Worm (Caenorhabditis elegans) whole organism, mixed stage, embryonic: ENCODE measurements around the gene srh-72.

Experiments used
- M03D4.4 ChIP-seq: sonication (generic microtip); optimal IDR thresholded peaks from 2 replicates; lab custom pipeline; 2017; ENCODE audit warnings: mild to moderate bottlenecking, missing genetic modification characterization, missing compliant biosample characterization
- bed-3 ChIP-seq: fragments of 200-800 bp; sonication (Bioruptor generic); optimal IDR thresholded peaks from 3 replicates; lab custom pipeline; 2018; ENCODE audit warnings: mild to moderate bottlenecking, missing genetic modification characterization, moderate library complexity, missing compliant biosample characterization
- blmp-1 ChIP-seq: fragments of 150-350 bp; optimal IDR thresholded peaks from 2 replicates; lab custom pipeline; 2014; ENCODE audit warnings: missing biosample characterization, missing genetic modification characterization
- ceh-39 ChIP-seq: fragments of 150-350 bp; optimal IDR thresholded peaks from 2 replicates; lab custom pipeline; 2014; ENCODE audit warnings: missing biosample characterization, missing genetic modification characterization
- ceh-43 ChIP-seq: fragments of 200-800 bp; sonication (Bioruptor generic); optimal IDR thresholded peaks from 2 replicates; lab custom pipeline; 2018; ENCODE audit warnings: mild to moderate bottlenecking, missing genetic modification characterization, moderate library complexity, missing compliant biosample characterization
- ceh-83 ChIP-seq: fragments of 200-800 bp; sonication (Bioruptor generic); optimal IDR thresholded peaks from 2 replicates; lab custom pipeline; 2018; ENCODE audit warnings: mild to moderate bottlenecking, missing genetic modification characterization, missing compliant biosample characterization
- ces-1 ChIP-seq: fragments of 150-350 bp; optimal IDR thresholded peaks from 2 replicates; lab custom pipeline; 2014; ENCODE audit warnings: missing biosample characterization, missing genetic modification reagents, missing genetic modification characterization
- cnd-1 ChIP-seq: fragments of 200-800 bp; sonication (Bioruptor generic); optimal IDR thresholded peaks from 2 replicates; lab custom pipeline; 2018; ENCODE audit warnings: mild to moderate bottlenecking, missing genetic modification characterization, missing compliant biosample characterization
- drap-1 ChIP-seq: fragments of 200-800 bp; sonication (Bioruptor generic); optimal IDR thresholded peaks from 3 replicates; lab custom pipeline; 2018; ENCODE audit warnings: mild to moderate bottlenecking, missing genetic modification characterization, missing compliant biosample characterization
- elt-1 ChIP-seq: sonication (generic microtip); optimal IDR thresholded peaks from 2 replicates; lab custom pipeline; 2017; ENCODE audit warnings: missing genetic modification characterization, mild to moderate bottlenecking, missing compliant biosample characterization, antibody characterized with exemption, moderate library complexity, borderline replicate concordance; ENCODE audit not compliant: insufficient read depth
- elt-3 ChIP-seq: fragments of 150-350 bp; optimal IDR thresholded peaks from 2 replicates; lab custom pipeline; 2014; ENCODE audit warnings: missing biosample characterization, missing genetic modification characterization
- flh-1 ChIP-seq: fragments of 200-800 bp; sonication (Bioruptor generic); optimal IDR thresholded peaks from 2 replicates; lab custom pipeline; 2018; ENCODE audit warnings: mild to moderate bottlenecking, missing genetic modification characterization, moderate library complexity, missing compliant biosample characterization
- ham-2 ChIP-seq: fragments of 200-800 bp; sonication (Bioruptor generic); optimal IDR thresholded peaks from 2 replicates; lab custom pipeline; 2018; ENCODE audit warnings: mild to moderate bottlenecking, missing genetic modification characterization, missing compliant biosample characterization
- hlh-1 ChIP-seq: fragments of 150-350 bp; optimal IDR thresholded peaks from 2 replicates; lab custom pipeline; 2014; ENCODE audit warnings: missing biosample characterization, missing genetic modification reagents, missing genetic modification characterization
- lsy-2 ChIP-seq: fragments of 150-350 bp; optimal IDR thresholded peaks from 2 replicates; lab custom pipeline; 2014; ENCODE audit warnings: missing biosample characterization, missing genetic modification characterization
- mab-5 ChIP-seq: fragments of 150-350 bp; optimal IDR thresholded peaks from 2 replicates; lab custom pipeline; 2014; ENCODE audit warnings: missing biosample characterization, missing genetic modification characterization
- mep-1 ChIP-seq: fragments of 150-350 bp; optimal IDR thresholded peaks from 2 replicates; lab custom pipeline; 2017; ENCODE audit warnings: missing biosample characterization, missing genetic modification reagents, missing genetic modification characterization, inconsistent platforms
- nhr-12 ChIP-seq: fragments of 150-350 bp; optimal IDR thresholded peaks from 2 replicates; lab custom pipeline; 2014; ENCODE audit warnings: missing biosample characterization, missing genetic modification characterization
- nhr-2 ChIP-seq: fragments of 150-350 bp; optimal IDR thresholded peaks from 2 replicates; lab custom pipeline; 2014; ENCODE audit warnings: missing biosample characterization, missing genetic modification characterization
- nhr-237 ChIP-seq: fragments of 150-350 bp; optimal IDR thresholded peaks from 2 replicates; lab custom pipeline; 2014; ENCODE audit warnings: missing biosample characterization, missing genetic modification characterization
- nhr-28 ChIP-seq: fragments of 150-350 bp; optimal IDR thresholded peaks from 2 replicates; lab custom pipeline; 2014; ENCODE audit warnings: missing biosample characterization, missing genetic modification characterization
- nhr-76 ChIP-seq: sonication (generic microtip); optimal IDR thresholded peaks from 2 replicates; lab custom pipeline; 2017; ENCODE audit warnings: missing biosample characterization, missing genetic modification characterization
- pha-4 ChIP-seq: fragments of 150-350 bp; optimal IDR thresholded peaks from 2 replicates; lab custom pipeline; 2018; ENCODE audit warnings: missing biosample characterization, missing genetic modification reagents, missing genetic modification characterization
- sem-2 ChIP-seq: fragments of 200-800 bp; sonication (Bioruptor generic); optimal IDR thresholded peaks from 2 replicates; lab custom pipeline; 2018; ENCODE audit warnings: mild to moderate bottlenecking, missing genetic modification characterization, missing compliant biosample characterization
- snpc-4 ChIP-seq: fragments of 150-350 bp; optimal IDR thresholded peaks from 2 replicates; lab custom pipeline; 2014; ENCODE audit warnings: missing biosample characterization, missing genetic modification characterization
- tbx-8 ChIP-seq: fragments of 200-800 bp; sonication (Bioruptor generic); optimal IDR thresholded peaks from 2 replicates; lab custom pipeline; 2018; ENCODE audit warnings: mild to moderate bottlenecking, missing genetic modification characterization, moderate library complexity, missing compliant biosample characterization
- unc-120 ChIP-seq: sonication (generic microtip); optimal IDR thresholded peaks from 2 replicates; lab custom pipeline; 2017; ENCODE audit warnings: missing genetic modification characterization, missing compliant biosample characterization; ENCODE audit not compliant: poor library complexity, severe bottlenecking
- unc-39 ChIP-seq: fragments of 150-350 bp; optimal IDR thresholded peaks from 2 replicates; lab custom pipeline; 2014; ENCODE audit warnings: missing biosample characterization, missing genetic modification characterization
- zip-8 ChIP-seq: fragments of 150-350 bp; optimal IDR thresholded peaks from 2 replicates; lab custom pipeline; 2014; ENCODE audit warnings: missing biosample characterization, missing genetic modification characterization

The srh-72 gene

ce11 chrII:1618948-1619347, 21.4 kb downstream of the srh-72 start, which contains the start of gene fbxa-166:
Gene fbxa-166, minus strand, starts transcription at chrII:1619048.
- TF ChIP-seq mep-1 (tag; lab: Kevin White, UChicago) (no peak), zip-8 (tag; lab: Kevin White, UChicago) (no peak), nhr-12 (tag; lab: Kevin White, UChicago) (no peak), nhr-2 (tag; lab: Kevin White, UChicago) (no peak)

- no peak for TF ChIP-seq unc-120 (tag; lab: Kevin White, UChicago)
- TF ChIP-seq cnd-1 (tag; lab: Kevin White, UChicago) = no peak
- TF ChIP-seq elt-3 = no peak
- TF ChIP-seq bed-3 (GFP tag; lab: Kevin White, UChicago) = no peak
- TF ChIP-seq lsy-2 (tag; lab: Kevin White, UChicago) = no peak
- TF ChIP-seq unc-39 = no peak
- TF ChIP-seq M03D4.4 = no peak
- no peak for TF ChIP-seq ham-2
- TF ChIP-seq mab-5 (tag; lab: Kevin White, UChicago) = no peak
- no peak for TF ChIP-seq blmp-1 (tag; lab: Kevin White, UChicago)
- no peak for TF ChIP-seq flh-1 (GFP tag; lab: Kevin White, UChicago)
- no peak for TF ChIP-seq nhr-2 (tag; lab: Kevin White, UChicago)
- TF ChIP-seq tbx-8 (GFP tag; lab: Kevin White, UChicago) = no peak
- TF ChIP-seq elt-1 (tag; lab: Kevin White, UChicago) = no peak
- no peak for TF ChIP-seq pha-4 (tag; lab: Kevin White, UChicago)
- no peak for TF ChIP-seq drap-1
- no peak for TF ChIP-seq zip-8 (tag; lab: Kevin White, UChicago)
- no peak for TF ChIP-seq nhr-12 (tag; lab: Kevin White, UChicago)
These were observed 24.0 kb downstream of the srh-72 start, which contains the start of gene fbxa-165 for ce11 chrII:1616382-1616781. Gene fbxa-165, minus strand, starts transcription at chrII:1616482.

- TF ChIP-seq nhr-76 (no peak), nhr-237 (tag; lab: Kevin White, UChicago) (no peak), unc-120 (tag; lab: Kevin White, UChicago) (no peak), sem-2 (no peak)
These were observed 26.4 kb downstream of the srh-72 start, which contains the start of gene fbxa-164 for ce11 chrII:1613972-1614371. Gene fbxa-164, minus strand, starts transcription at chrII:1614072.

ce11 chrII:1610630-1611029, 29.8 kb downstream of the srh-72 start, which contains the start of gene fbxa-163:
Gene fbxa-163, minus strand, starts transcription at chrII:1610730.
- TF ChIP-seq hlh-1 (no peak), drap-1 (no peak), lsy-2 (tag; lab: Kevin White, UChicago) (no peak), elt-3 (no peak), snpc-4 (tag; lab: Kevin White, UChicago) (no peak), nhr-12 (tag; lab: Kevin White, UChicago) (no peak), ceh-43 (GFP tag; lab: Kevin White, UChicago) (no peak), nhr-28 (no peak), flh-1 (GFP tag; lab: Kevin White, UChicago) (no peak), cnd-1 (tag; lab: Kevin White, UChicago) (no peak), ceh-83 (GFP tag; lab: Kevin White, UChicago) (no peak), pha-4 (tag; lab: Kevin White, UChicago) (no peak), ham-2 (no peak), ceh-39 (tag; lab: Kevin White, UChicago) (no peak)

ce11 chrII:1608915-1609314, 31.5 kb downstream of the srh-72 start:
- no peak for TF ChIP-seq drap-1
- TF ChIP-seq snpc-4 (tag; lab: Kevin White, UChicago) = no peak
- TF ChIP-seq ham-2 = no peak
- no peak for TF ChIP-seq nhr-12 (tag; lab: Kevin White, UChicago)

ce11 chrII:1607575-1607974, 32.8 kb downstream of the srh-72 start:
- no peak for TF ChIP-seq ces-1
- no peak for TF ChIP-seq nhr-2 (tag; lab: Kevin White, UChicago)
